Fruit fly (Drosophila melanogaster): ENCODE measurements around the gene fz.
A peak's percentile ranks its signal among the peaks of the same experiment; 100 is the strongest.

fz gene

dm6 chr3L:14410892-14411291 is 136.7 kb downstream of the fz start (continued):
- TF ChIP-seq svp (GFP tag) (peak; percentile 69), Sox102F (GFP tag; optimal IDR thresholded peaks at IDR 0.05) (peak; percentile 70), CG6792 (GFP tag; optimal IDR thresholded peaks at IDR 0.05) (peak; percentile 4), CG8319 (GFP tag; optimal IDR thresholded peaks at IDR 0.05) (no peak), CG10669 (GFP tag; optimal IDR thresholded peaks at IDR 0.05) (peak; percentile 35), CG34406 (GFP tag; optimal IDR thresholded peaks at IDR 0.05) (peak; percentile 49)

Measured in whole organism, prepupa.